Fruit fly (Drosophila melanogaster): ENCODE measurements around the gene CG15803.

dm6 chr3R:18314824-18315690 lies 45.5 kb downstream of the CG15803 start:
- no peak for TF ChIP-seq CG8478 (optimal IDR thresholded peaks at IDR 0.05)
- no peak for TF ChIP-seq CTCF (optimal IDR thresholded peaks at IDR 0.05)

All from S2 (cell line).